Fruit fly (Drosophila melanogaster): ENCODE data around the gene CG32756.

The CG32756 gene

DNA sequence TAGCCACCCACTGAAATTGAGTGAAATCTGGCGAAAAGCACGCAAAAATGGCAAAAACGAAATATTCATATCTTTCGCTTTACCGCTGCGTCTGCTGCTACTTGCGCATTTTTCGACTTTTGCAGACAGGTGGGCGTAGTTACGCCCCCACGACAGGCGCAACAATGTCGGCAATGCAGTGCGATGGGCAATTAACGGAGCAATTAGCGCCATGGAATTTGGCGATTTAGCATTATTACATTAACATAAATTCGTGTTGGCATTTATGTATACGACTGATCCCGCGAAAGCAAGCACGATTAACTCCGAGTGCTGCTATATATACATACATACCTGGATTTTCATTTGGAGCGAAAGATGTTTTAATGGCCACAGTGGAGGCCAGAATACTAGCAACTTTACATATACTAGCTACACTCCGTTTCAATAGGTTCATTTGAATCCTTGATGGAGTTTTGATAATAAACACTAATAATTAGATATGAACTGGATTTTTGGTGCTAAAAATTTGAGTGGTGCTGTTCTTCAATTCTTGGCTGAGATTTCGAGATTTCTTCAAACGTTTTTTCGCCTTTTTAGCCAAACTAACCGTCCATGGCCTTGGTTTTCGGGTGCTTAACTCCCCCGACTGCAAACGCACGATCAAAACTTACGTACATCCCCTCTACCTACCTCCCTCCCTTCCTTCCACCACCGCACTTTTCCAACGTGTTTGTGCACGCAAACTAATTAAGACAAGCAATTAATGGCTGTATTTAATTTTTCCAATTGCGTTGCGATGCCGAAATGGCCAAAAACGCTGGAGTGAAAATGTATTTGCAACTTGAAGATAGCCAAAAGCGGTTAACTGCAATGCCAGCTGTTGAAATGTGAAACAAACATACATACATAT lies 48.4 kb upstream of the CG32756 start (continued):
- no peak for TF ChIP-seq CG6854 (GFP tag; optimal IDR thresholded peaks at IDR 0.05)
- peak; percentile 9 for TF ChIP-seq Atf-2 (GFP tag; optimal IDR thresholded peaks at IDR 0.05)
- no peak for TF ChIP-seq jumu (GFP tag; optimal IDR thresholded peaks at IDR 0.05)
- TF ChIP-seq CG3838 (GFP tag; optimal IDR thresholded peaks at IDR 0.05), result no peak
- TF ChIP-seq tin (GFP tag; optimal IDR thresholded peaks at IDR 0.05), result no peak
- TF ChIP-seq sim (GFP tag; IDR thresholded peaks at IDR 0.05), result no peak
- TF ChIP-seq ci (GFP tag; IDR thresholded peaks at IDR 0.05), result peak; percentile 81
- TF ChIP-seq CG3163 (GFP tag; optimal IDR thresholded peaks at IDR 0.05), result no peak
- no peak for TF ChIP-seq aop (GFP tag; IDR thresholded peaks at IDR 0.05)
- no peak for TF ChIP-seq dati (GFP tag; IDR thresholded peaks at IDR 0.05)
- TF ChIP-seq CG17385 (GFP tag; optimal IDR thresholded peaks at IDR 0.05), result no peak
- no peak for TF ChIP-seq salm (tag; optimal IDR thresholded peaks at IDR 0.05)
- no peak for TF ChIP-seq gro (GFP tag; optimal IDR thresholded peaks at IDR 0.05)
- no peak for TF ChIP-seq Gsc (GFP tag; IDR thresholded peaks at IDR 0.05)
- TF ChIP-seq CG9609 (GFP tag; optimal IDR thresholded peaks at IDR 0.05), result no peak
- TF ChIP-seq CG8359 (GFP tag; optimal IDR thresholded peaks at IDR 0.05; ENCODE audit: borderline replicate concordance), result no peak
- no peak for TF ChIP-seq CG8089 (GFP tag; optimal IDR thresholded peaks at IDR 0.05)
- peak; percentile 31 for TF ChIP-seq CG17359 (tag; optimal IDR thresholded peaks at IDR 0.05)
- no peak for TF ChIP-seq Dll (GFP tag; IDR thresholded peaks at IDR 0.05; ENCODE audit: partially characterized antibody)
- no peak for TF ChIP-seq CG7556 (GFP tag; optimal IDR thresholded peaks at IDR 0.05)
- TF ChIP-seq gsb (GFP tag; IDR thresholded peaks at IDR 0.05), result no peak
- TF ChIP-seq stc (GFP tag; IDR thresholded peaks at IDR 0.05), result no peak
- TF ChIP-seq danr (GFP tag; IDR thresholded peaks at IDR 0.05), result no peak
- no peak for TF ChIP-seq CG15601 (tag; optimal IDR thresholded peaks at IDR 0.05)
- TF ChIP-seq CG10431 (GFP tag; optimal IDR thresholded peaks at IDR 0.05), result no peak
- TF ChIP-seq CG11456 (GFP tag; IDR thresholded peaks at IDR 0.05), result no peak
- TF ChIP-seq hth (optimal IDR thresholded peaks at IDR 0.05), result no peak
- TF ChIP-seq CG1792 (GFP tag; optimal IDR thresholded peaks at IDR 0.05), result no peak
- TF ChIP-seq zfh1 (GFP tag; IDR thresholded peaks at IDR 0.05), result 0 out of 3 replicates have a peak, but pooled peaks have one; percentile 53
- TF ChIP-seq CG31388 (GFP tag; optimal IDR thresholded peaks at IDR 0.05), result no peak
- peak; percentile 51; the same call in 1 of the 2 replicates for TF ChIP-seq HLH3B (GFP tag; IDR thresholded peaks at IDR 0.05)
- TF ChIP-seq Dref (GFP tag; IDR thresholded peaks at IDR 0.05), result no peak
- TF ChIP-seq Jarid2 (GFP tag; optimal IDR thresholded peaks at IDR 0.05), result no peak
- TF ChIP-seq CG15514 (GFP tag; optimal IDR thresholded peaks at IDR 0.05), result no peak
- no peak for TF ChIP-seq ap (GFP tag; IDR thresholded peaks at IDR 0.05)
- TF ChIP-seq CG8478 (optimal IDR thresholded peaks at IDR 0.05), result no peak
- no peak for TF ChIP-seq CG11723 (GFP tag; optimal IDR thresholded peaks at IDR 0.05)
- no peak for TF ChIP-seq CG42726 (GFP tag; IDR thresholded peaks at IDR 0.05; ENCODE audit: partially characterized antibody)
- no peak for TF ChIP-seq CG6765 (GFP tag; optimal IDR thresholded peaks at IDR 0.05)
- TF ChIP-seq Sox100B (GFP tag; optimal IDR thresholded peaks at IDR 0.05), result no peak
- TF ChIP-seq ara (GFP tag; IDR thresholded peaks at IDR 0.05), result peak; percentile 44; the same call in 1 of the 2 replicates
- TF ChIP-seq grau (tag; optimal IDR thresholded peaks at IDR 0.05), result no peak
- TF ChIP-seq Camta (GFP tag; optimal IDR thresholded peaks at IDR 0.05), result no peak
- TF ChIP-seq CG11504 (tag; optimal IDR thresholded peaks at IDR 0.05), result peak; percentile 44
- no peak for TF ChIP-seq B-H2 (GFP tag; optimal IDR thresholded peaks at IDR 0.05)
- TF ChIP-seq CG11398 (GFP tag; optimal IDR thresholded peaks at IDR 0.05), result no peak
- no peak for TF ChIP-seq Scr (GFP tag; IDR thresholded peaks at IDR 0.05; ENCODE audit: partially characterized antibody)
- TF ChIP-seq CG14667 (GFP tag; IDR thresholded peaks at IDR 0.05), result no peak
- no peak for TF ChIP-seq ssp (GFP tag; IDR thresholded peaks at IDR 0.05)
- TF ChIP-seq Xrp1 (GFP tag; IDR thresholded peaks at IDR 0.05), result peak; percentile 33; the same call in 1 of the 2 replicates
- TF ChIP-seq CG1832 (GFP tag; optimal IDR thresholded peaks at IDR 0.05), result no peak
